Fruit fly (Drosophila melanogaster): Measurements from ENCODE around the gene CG45491.

CG45491 gene

dm6 chrX:19889128-19889756 lies 49.6 kb downstream of the CG45491 start (continued):
- TF ChIP-seq CG31627 (GFP tag; optimal IDR thresholded peaks at IDR 0.05) (peak; percentile 82), CG1621 (tag; optimal IDR thresholded peaks at IDR 0.05) (peak; percentile 72), Smox (GFP tag; optimal IDR thresholded peaks at IDR 0.05) (peak; percentile 73), CG8119 (GFP tag; IDR thresholded peaks at IDR 0.05) (peak; percentile 33; the same call in 1 of the 3 replicates), esn (GFP tag; optimal IDR thresholded peaks at IDR 0.05) (peak; percentile 83), CG10631 (GFP tag; optimal IDR thresholded peaks at IDR 0.05) (peak; percentile 76), Eip75B (GFP tag; optimal IDR thresholded peaks at IDR 0.05) (peak; percentile 78), Hr39 (GFP tag; optimal IDR thresholded peaks at IDR 0.05) (peak; percentile 85), CG11762 (GFP tag; optimal IDR thresholded peaks at IDR 0.05; ENCODE audit: insufficient read depth) (peak; percentile 43), CG9139 (GFP tag; optimal IDR thresholded peaks at IDR 0.05) (peak; percentile 28), topi (GFP tag; optimal IDR thresholded peaks at IDR 0.05) (peak; percentile 79), salr (GFP tag; optimal IDR thresholded peaks at IDR 0.05) (peak in 1 of 2 experiments; percentile 76), net (GFP tag; optimal IDR thresholded peaks at IDR 0.05) (peak; percentile 65), fd59A (GFP tag; optimal IDR thresholded peaks at IDR 0.05) (peak; percentile 62), CG3919 (GFP tag; optimal IDR thresholded peaks at IDR 0.05) (peak; percentile 74), Ets96B (tag; optimal IDR thresholded peaks at IDR 0.05) (peak; percentile 67), svp (GFP tag) (peak; percentile 85), lz (GFP tag; optimal IDR thresholded peaks at IDR 0.05) (peak; percentile 81)
